Fruit fly (Drosophila melanogaster): ENCODE results near the gene drl.

DNA sequence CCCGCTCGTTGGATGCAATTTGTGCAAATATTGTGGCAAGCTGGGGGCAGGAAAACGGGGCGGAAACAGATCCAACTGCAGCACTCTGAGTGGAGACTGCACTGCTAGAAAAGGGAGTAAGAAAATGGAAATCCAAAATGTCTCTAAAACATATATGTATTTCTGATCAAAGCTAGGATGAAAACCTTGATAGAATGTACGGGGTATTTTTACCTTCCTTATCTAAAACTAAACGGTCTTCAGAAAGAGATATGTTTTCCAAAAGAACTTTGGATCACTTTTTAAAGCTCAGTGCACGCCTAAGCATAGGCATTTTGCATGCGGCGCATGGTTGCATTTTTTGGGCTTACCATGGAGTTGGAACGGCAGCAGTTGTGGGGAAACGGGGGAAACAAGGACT lies 63.9 kb downstream of the drl start:
- TF ChIP-seq pan (optimal IDR thresholded peaks at IDR 0.05) (no peak), CG8478 (optimal IDR thresholded peaks at IDR 0.05) (no peak), Dll (optimal IDR thresholded peaks at IDR 0.05) (no peak)
